Worm (Caenorhabditis elegans): Measurements from ENCODE around the gene C18D11.10.

ce11 chrIII:11795448-11795847, 12.1 kb upstream of the C18D11.10 start, which contains the start of gene twk-39:
- TF ChIP-seq mdl-1 (tag; optimal IDR thresholded peaks at IDR 0.05) (no peak), nfya-1 (tag; optimal IDR thresholded peaks at IDR 0.05; ENCODE audit: insufficient read depth) (no peak), ama-1 (optimal IDR thresholded peaks at IDR 0.05) (no peak), nhr-237 (tag; optimal IDR thresholded peaks at IDR 0.05) (no peak), ceh-82 (tag; optimal IDR thresholded peaks at IDR 0.05) (no peak), egl-27 (tag; optimal IDR thresholded peaks at IDR 0.05) (no peak), tbx-2 (tag; optimal IDR thresholded peaks at IDR 0.05) (no peak), zag-1 (tag; optimal IDR thresholded peaks at IDR 0.05) (no peak), skn-1 (tag; optimal IDR thresholded peaks at IDR 0.05) (no peak)
